Fruit fly (Drosophila melanogaster) whole organism, embryonic: Measurements from ENCODE around the gene RabGGTa.

Experiments used
- CG10366 ChIP-seq: fragments of 200-800 bp; sonication (Bioruptor generic); IDR thresholded peaks from 2 replicates; pipeline ENCODE4 v1.3.6; 2022; ENCODE audit warnings: missing biosample characterization, missing genetic modification characterization
- CG10543 ChIP-seq: fragments of 200-800 bp; sonication (Bioruptor generic); optimal IDR thresholded peaks from 3 replicates; lab custom pipeline; 2017; ENCODE audit warnings: missing biosample characterization, mild to moderate bottlenecking, missing genetic modification characterization, moderate library complexity
- CG11560 ChIP-seq: fragments of 200-800 bp; sonication (Bioruptor generic); IDR thresholded peaks from 3 replicates; pipeline ENCODE4 v1.3.6; 2022; ENCODE audit warnings: missing biosample characterization, missing genetic modification characterization
- CG13123 ChIP-seq: fragments of 200-800 bp; sonication (Bioruptor generic); optimal IDR thresholded peaks from 2 replicates; lab custom pipeline; 2016; ENCODE audit warnings: missing biosample characterization, missing genetic modification characterization
- CG13424 ChIP-seq: fragments of 200-800 bp; sonication (Bioruptor generic); optimal IDR thresholded peaks from 2 replicates; lab custom pipeline; 2019; ENCODE audit warnings: missing biosample characterization, mild to moderate bottlenecking, missing genetic modification characterization, moderate library complexity
- CG15479 ChIP-seq: fragments of 200-800 bp; sonication (Bioruptor generic); optimal IDR thresholded peaks from 3 replicates; lab custom pipeline; 2019; ENCODE audit warnings: missing biosample characterization, mild to moderate bottlenecking, missing genetic modification characterization, moderate library complexity
- CG32532 ChIP-seq: fragments of 200-800 bp; sonication (Bioruptor generic); IDR thresholded peaks from 2 replicates; pipeline ENCODE4 v1.3.6; 2022; ENCODE audit warnings: missing biosample characterization, missing genetic modification characterization
- CG33213 ChIP-seq: fragments of 200-800 bp; sonication (Bioruptor generic); optimal IDR thresholded peaks from 3 replicates; lab custom pipeline; 2016; ENCODE audit warnings: missing biosample characterization, missing genetic modification characterization
- CG34376 ChIP-seq: fragments of 200-800 bp; sonication (Bioruptor generic); optimal IDR thresholded peaks from 2 replicates; lab custom pipeline; 2018; ENCODE audit warnings: missing biosample characterization, mild to moderate bottlenecking, missing genetic modification characterization
- CG3726 ChIP-seq: fragments of 200-800 bp; sonication (Bioruptor generic); IDR thresholded peaks from 3 replicates; pipeline ENCODE4, ENCODE4 v1.3.6; 2022; ENCODE audit warnings: missing biosample characterization, missing genetic modification characterization
- CG3847 ChIP-seq: fragments of 200-800 bp; sonication (Bioruptor generic); IDR thresholded peaks from 2 replicates; pipeline ENCODE4 v1.3.6; 2022; ENCODE audit warnings: missing biosample characterization, missing genetic modification characterization
- CG3995 ChIP-seq: fragments of 200-800 bp; sonication (Bioruptor generic); optimal IDR thresholded peaks from 3 replicates; lab custom pipeline; 2016; ENCODE audit warnings: missing biosample characterization, missing genetic modification characterization
- CG6791 ChIP-seq: fragments of 200-800 bp; sonication (Bioruptor generic); IDR thresholded peaks from 3 replicates; pipeline ENCODE4 v1.3.6; 2022; ENCODE audit warnings: missing biosample characterization, missing genetic modification characterization; ENCODE audit not compliant: partially characterized antibody
- CG7745 ChIP-seq: fragments of 200-800 bp; sonication (Bioruptor generic); optimal IDR thresholded peaks from 2 replicates; lab custom pipeline; 2018; ENCODE audit warnings: missing biosample characterization, mild to moderate bottlenecking, missing genetic modification characterization, moderate library complexity
- CG8944 ChIP-seq: fragments of 200-800 bp; sonication (Bioruptor generic); optimal IDR thresholded peaks from 3 replicates; lab custom pipeline; 2016; ENCODE audit warnings: missing biosample characterization, missing genetic modification characterization
- Camta ChIP-seq: fragments of 200-800 bp; sonication (Bioruptor generic); optimal IDR thresholded peaks from 2 replicates; lab custom pipeline; 2016; ENCODE audit warnings: missing biosample characterization, missing genetic modification characterization
- Doc2 ChIP-seq: fragments of 200-800 bp; sonication (Bioruptor generic); IDR thresholded peaks from 2 replicates; pipeline ENCODE4 v1.3.6; 2022; ENCODE audit warnings: missing biosample characterization, missing genetic modification characterization
- Ets65A ChIP-seq: fragments of 200-800 bp; sonication (Bioruptor generic); peaks from one replicate; lab custom pipeline; 2016; ENCODE audit warnings: missing biosample characterization, missing genetic modification characterization
- Kr ChIP-seq: fragments of 200-800 bp; sonication (Bioruptor generic); optimal IDR thresholded peaks from 2 replicates; lab custom pipeline; 2017; ENCODE audit warnings: missing biosample characterization, mild to moderate bottlenecking, missing genetic modification characterization
- Opbp ChIP-seq: fragments of 200-800 bp; sonication (Bioruptor generic); IDR thresholded peaks from 3 replicates; pipeline ENCODE4 v1.3.6; 2022; ENCODE audit warnings: missing biosample characterization, missing genetic modification characterization; ENCODE audit not compliant: partially characterized antibody
- Rx ChIP-seq: fragments of 200-800 bp; sonication (Bioruptor generic); IDR thresholded peaks from 2 replicates; pipeline ENCODE4 v1.3.6; 2022; ENCODE audit warnings: missing biosample characterization, missing genetic modification characterization
- Spps ChIP-seq: fragments of 200-800 bp; sonication (Bioruptor generic); optimal IDR thresholded peaks from 2 replicates; lab custom pipeline; 2018; ENCODE audit warnings: missing biosample characterization, mild to moderate bottlenecking, missing genetic modification characterization
- crol ChIP-seq: fragments of 200-800 bp; sonication (Bioruptor generic); IDR thresholded peaks from 2 replicates; pipeline ENCODE4 v1.3.6; 2022; ENCODE audit warnings: missing biosample characterization, missing genetic modification characterization
- fd64A ChIP-seq: fragments of 200-800 bp; sonication (Bioruptor generic); optimal IDR thresholded peaks from 3 replicates; lab custom pipeline; 2018; ENCODE audit warnings: missing biosample characterization, mild to moderate bottlenecking, missing genetic modification characterization
- jigr1 ChIP-seq: fragments of 200-800 bp; sonication (Bioruptor generic); IDR thresholded peaks from 3 replicates; pipeline ENCODE4 v1.3.6; 2022; ENCODE audit warnings: missing biosample characterization, missing genetic modification characterization
- kay ChIP-seq: fragments of 200-800 bp; sonication (Bioruptor generic); optimal IDR thresholded peaks from 2 replicates; lab custom pipeline; 2016; ENCODE audit warnings: missing biosample characterization, missing genetic modification characterization
- lbe ChIP-seq: fragments of 200-800 bp; sonication (Bioruptor generic); optimal IDR thresholded peaks from 2 replicates; lab custom pipeline; 2016; ENCODE audit warnings: missing biosample characterization, mild to moderate bottlenecking, missing genetic modification characterization
- oc ChIP-seq: fragments of 200-800 bp; sonication (Bioruptor generic); optimal IDR thresholded peaks from 2 replicates; lab custom pipeline; 2018; ENCODE audit warnings: missing biosample characterization, mild to moderate bottlenecking, missing genetic modification characterization, moderate library complexity
- schlank ChIP-seq: fragments of 200-800 bp; sonication (Bioruptor generic); optimal IDR thresholded peaks from 2 replicates; lab custom pipeline; 2018; ENCODE audit warnings: missing biosample characterization, mild to moderate bottlenecking, missing genetic modification characterization
- tin ChIP-seq: fragments of 200-800 bp; sonication (Bioruptor generic); optimal IDR thresholded peaks from 3 replicates; lab custom pipeline; 2016; ENCODE audit warnings: missing biosample characterization, missing genetic modification characterization
- tll ChIP-seq, 2 experiments: fragments of 200-800 bp in 1 of 2; fragments of >200 bp in 1 of 2; sonication (Bioruptor generic) in 1 of 2; optimal IDR thresholded peaks; 2 replicates each; lab custom pipeline; 2017 to 2019; ENCODE audit warnings: missing biosample characterization in 2 of 2, missing genetic modification characterization in 2 of 2, mild to moderate bottlenecking in 1 of 2, moderate library complexity in 1 of 2
- unc-4 ChIP-seq: fragments of 200-800 bp; sonication (Bioruptor generic); IDR thresholded peaks from 2 replicates; pipeline ENCODE4 v1.3.6; 2022; ENCODE audit warnings: missing biosample characterization, missing genetic modification characterization; ENCODE audit not compliant: partially characterized antibody
- usp ChIP-seq: fragments of >200 bp; optimal IDR thresholded peaks from 2 replicates; lab custom pipeline; 2017; ENCODE audit warnings: missing biosample characterization, missing genetic modification characterization
- zen ChIP-seq: fragments of 200-800 bp; sonication (Bioruptor generic); optimal IDR thresholded peaks from 3 replicates; lab custom pipeline; 2018; ENCODE audit warnings: missing biosample characterization, mild to moderate bottlenecking, missing genetic modification characterization, moderate library complexity
- zfh1 ChIP-seq: fragments of 200-800 bp; sonication (Bioruptor generic); IDR thresholded peaks from 3 replicates; pipeline ENCODE4 v1.3.6; 2022; ENCODE audit warnings: missing biosample characterization, missing genetic modification characterization

RabGGTa gene

DNA sequence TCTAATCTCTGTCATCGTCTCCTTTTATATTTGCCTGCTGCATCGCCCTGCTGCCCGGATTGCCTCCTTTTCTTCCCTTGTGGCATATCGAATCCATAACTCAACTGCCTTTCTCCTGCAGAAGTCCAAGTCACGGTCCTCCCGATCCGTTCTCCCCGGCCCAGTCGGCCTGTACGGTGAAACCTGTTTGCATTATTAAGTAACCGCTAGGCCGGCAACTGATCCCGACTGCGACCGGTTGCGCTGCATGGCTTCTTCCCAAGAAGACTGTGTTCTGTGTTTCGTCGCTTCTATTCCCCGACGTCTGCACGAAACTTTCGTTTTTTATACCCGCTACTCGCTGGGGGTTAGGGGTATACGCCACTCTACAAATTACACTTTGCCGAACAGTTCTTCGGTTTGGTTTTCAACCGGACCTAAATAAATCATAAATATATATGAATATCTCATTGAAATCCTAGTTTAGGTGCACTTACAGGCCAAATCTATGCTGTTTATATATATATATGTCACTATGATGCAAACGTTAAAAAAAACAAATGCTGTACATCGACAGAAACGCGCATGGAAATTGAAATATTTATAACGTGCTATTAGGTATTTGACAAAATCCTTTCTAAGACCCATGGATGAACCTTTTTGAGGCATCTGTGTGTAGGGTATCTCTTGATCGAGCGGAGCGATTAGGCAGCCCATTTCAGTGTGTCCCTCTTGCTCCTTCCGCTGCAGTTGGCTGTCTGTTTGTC is 38.2 kb upstream of the RabGGTa start (continued):
- TF ChIP-seq Opbp (GFP tag; lab: Robert Waterston, UW) (no peak), CG32532 (GFP tag; lab: Robert Waterston, UW) (no peak), CG13424 (tag; lab: Kevin White, UChicago) (no peak), CG3726 (GFP tag; lab: Robert Waterston, UW) (no peak), Rx (no peak), schlank (tag; lab: Kevin White, UChicago) (no peak), CG11560 (tag; lab: Robert Waterston, UW) (no peak), tin (GFP tag; lab: Kevin White, UChicago) (no peak), CG10543 (no peak)

DNA sequence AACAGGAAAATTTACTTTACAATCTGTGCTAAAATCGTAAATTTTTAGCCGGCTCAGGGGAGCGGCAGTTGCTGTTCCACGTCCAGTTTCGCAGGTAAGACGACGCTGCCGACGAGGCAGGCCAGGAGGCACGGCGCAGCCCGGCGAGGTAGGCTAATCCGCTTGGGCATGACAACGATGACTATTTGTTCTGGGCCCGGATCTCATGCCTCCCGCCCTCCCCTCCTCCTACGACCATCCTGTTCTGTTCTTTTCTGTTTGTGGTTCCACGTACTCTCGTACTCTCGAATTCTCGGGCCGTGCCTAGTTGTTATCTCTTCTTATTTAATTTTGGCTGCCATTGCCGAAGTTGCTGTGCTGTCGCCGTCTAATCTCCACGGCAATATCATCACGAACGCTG is 37.6 kb upstream of the RabGGTa start:
- no peak for TF ChIP-seq usp
- TF ChIP-seq CG8944, result no peak
- TF ChIP-seq Kr (GFP tag; lab: Kevin White, UChicago), result peak; percentile 39
- TF ChIP-seq CG10366, result no peak
- TF ChIP-seq CG13123 (GFP tag; lab: Kevin White, UChicago), result no peak
- peak; percentile 47 for TF ChIP-seq CG15479 (GFP tag; lab: Kevin White, UChicago)
- TF ChIP-seq CG6791 (GFP tag; lab: Robert Waterston, UW), result no peak
- peak; percentile 24 for TF ChIP-seq oc (tag; lab: Kevin White, UChicago)
- TF ChIP-seq CG34376 (GFP tag; lab: Kevin White, UChicago), result no peak
- peak; percentile 9 for TF ChIP-seq zen (tag; lab: Kevin White, UChicago)
- peak; percentile 80 for TF ChIP-seq crol
- no peak for TF ChIP-seq CG33213 (GFP tag; lab: Kevin White, UChicago)
- TF ChIP-seq CG13424 (tag; lab: Kevin White, UChicago), result no peak
- no peak for TF ChIP-seq unc-4
- TF ChIP-seq Camta (GFP tag; lab: Kevin White, UChicago), result no peak
- no peak for TF ChIP-seq CG3995 (GFP tag; lab: Kevin White, UChicago)
- peak; percentile 30 for TF ChIP-seq CG7745
- TF ChIP-seq fd64A (GFP tag; lab: Kevin White, UChicago), result no peak
- peak; percentile 58 for TF ChIP-seq Ets65A (GFP tag; lab: Kevin White, UChicago)
- TF ChIP-seq zfh1, result no peak
- no peak for TF ChIP-seq CG3847 (GFP tag; lab: Robert Waterston, UW)
- peak in 1 of 2 experiments; percentile 65 for TF ChIP-seq tll (GFP tag; optimal IDR thresholded peaks at IDR 0.05; lab: Kevin White, UChicago)
- TF ChIP-seq kay (GFP tag; lab: Kevin White, UChicago), result no peak
- TF ChIP-seq lbe (GFP tag; lab: Kevin White, UChicago), result no peak
- TF ChIP-seq Doc2, result no peak

DNA sequence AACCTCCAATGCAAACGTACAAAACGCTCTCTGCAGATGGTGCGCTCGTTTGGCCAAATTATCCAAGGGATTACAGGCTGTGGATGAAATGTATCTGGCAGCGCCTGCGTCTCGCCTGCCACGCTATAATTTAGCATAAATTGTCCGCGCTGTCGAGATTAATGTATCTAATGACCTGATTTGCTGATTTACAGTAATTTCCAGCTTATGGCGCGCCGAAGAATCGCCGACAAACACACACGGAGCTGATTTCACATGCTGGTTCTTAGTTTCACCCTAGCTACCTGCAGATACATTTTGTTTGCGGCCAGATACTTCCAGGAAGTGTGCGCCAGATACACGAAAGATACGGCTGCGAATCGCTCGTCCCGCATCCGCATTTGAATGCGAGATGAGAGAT is 33.6 kb upstream of the RabGGTa start:
- TF ChIP-seq jigr1, result no peak
- no peak for TF ChIP-seq Spps (tag; lab: Kevin White, UChicago)
- peak; percentile 35 for TF ChIP-seq Ets65A (GFP tag; lab: Kevin White, UChicago)
- peak; percentile 68 for TF ChIP-seq CG15479 (GFP tag; lab: Kevin White, UChicago)
- TF ChIP-seq zen (tag; lab: Kevin White, UChicago), result peak; percentile 79
- peak; percentile 19 for TF ChIP-seq oc (tag; lab: Kevin White, UChicago)
- peak in 1 of 2 experiments; percentile 53 for TF ChIP-seq tll (GFP tag; optimal IDR thresholded peaks at IDR 0.05; lab: Kevin White, UChicago)
